Fruit fly (Drosophila melanogaster) whole organism, embryonic: ENCODE data around the gene Or22b.

Experiments
- Aef1 ChIP-seq: fragments of 200-800 bp; sonication (Bioruptor generic); IDR thresholded peaks from 3 replicates; pipeline ENCODE4 v1.3.6; 2022; ENCODE audit warnings: missing biosample characterization, missing genetic modification characterization
- Asciz ChIP-seq: fragments of 200-800 bp; sonication (Bioruptor generic); optimal IDR thresholded peaks from 2 replicates; lab custom pipeline; 2017; ENCODE audit warnings: missing biosample characterization, mild to moderate bottlenecking, missing genetic modification characterization, missing genetic modification reagents
- Atf-2 ChIP-seq: fragments of 200-800 bp; sonication (Bioruptor generic); optimal IDR thresholded peaks from 2 replicates; lab custom pipeline; 2016; ENCODE audit warnings: missing biosample characterization, missing genetic modification characterization
- Blimp-1 ChIP-seq: fragments of 200-800 bp; sonication (Bioruptor generic); optimal IDR thresholded peaks from 3 replicates; lab custom pipeline; 2018; ENCODE audit warnings: missing biosample characterization, missing genetic modification characterization, mild to moderate bottlenecking, moderate library complexity, missing genetic modification reagents
- CG11398 ChIP-seq: fragments of 200-800 bp; sonication (Bioruptor generic); optimal IDR thresholded peaks from 2 replicates; lab custom pipeline; 2016; ENCODE audit warnings: missing biosample characterization, missing genetic modification characterization
- CG11696 ChIP-seq: fragments of 200-800 bp; sonication (Bioruptor generic); IDR thresholded peaks from 2 replicates; pipeline ENCODE4 v1.3.6; 2022; ENCODE audit warnings: missing biosample characterization, missing genetic modification characterization
- CG12769 ChIP-seq: fragments of 200-800 bp; sonication (Bioruptor generic); optimal IDR thresholded peaks from 2 replicates; lab custom pipeline; 2019; ENCODE audit warnings: missing biosample characterization, mild to moderate bottlenecking, missing genetic modification characterization, moderate library complexity
- CG14441 ChIP-seq: fragments of 200-800 bp; sonication (Bioruptor generic); IDR thresholded peaks from 2 replicates; pipeline ENCODE4 v1.3.6; 2022; ENCODE audit warnings: missing biosample characterization, missing genetic modification characterization
- CG14667 ChIP-seq: fragments of 200-800 bp; sonication (Bioruptor generic); IDR thresholded peaks from 2 replicates; pipeline ENCODE4 v1.3.6; 2022; ENCODE audit warnings: missing biosample characterization, missing genetic modification characterization
- CG1603 ChIP-seq: fragments of 200-800 bp; sonication (Bioruptor generic); optimal IDR thresholded peaks from 2 replicates; lab custom pipeline; 2019; ENCODE audit warnings: missing biosample characterization, mild to moderate bottlenecking, missing genetic modification characterization, moderate library complexity
- CG17359 ChIP-seq: fragments of 200-800 bp; sonication (Bioruptor generic); optimal IDR thresholded peaks from 3 replicates; lab custom pipeline; 2018; ENCODE audit warnings: missing biosample characterization, mild to moderate bottlenecking, missing genetic modification characterization, moderate library complexity
- CG17802 ChIP-seq: fragments of 200-800 bp; sonication (Bioruptor generic); optimal IDR thresholded peaks from 2 replicates; lab custom pipeline; 2018; ENCODE audit warnings: missing biosample characterization, mild to moderate bottlenecking, missing genetic modification characterization, moderate library complexity
- CG18599 ChIP-seq: fragments of 200-800 bp; sonication (Bioruptor generic); optimal IDR thresholded peaks from 3 replicates; lab custom pipeline; 2017; ENCODE audit warnings: missing biosample characterization, missing genetic modification characterization, mild to moderate bottlenecking, moderate library complexity, missing genetic modification reagents
- CG2120 ChIP-seq: fragments of 200-800 bp; sonication (Bioruptor generic); optimal IDR thresholded peaks from 3 replicates; lab custom pipeline; 2016; ENCODE audit warnings: missing biosample characterization, missing genetic modification characterization
- CG31388 ChIP-seq: fragments of 200-800 bp; sonication (Bioruptor generic); optimal IDR thresholded peaks from 2 replicates; lab custom pipeline; 2016; ENCODE audit warnings: missing biosample characterization, missing genetic modification characterization
- CG7928 ChIP-seq: fragments of 200-800 bp; sonication (Bioruptor generic); optimal IDR thresholded peaks from 2 replicates; lab custom pipeline; 2017; ENCODE audit warnings: missing biosample characterization, mild to moderate bottlenecking, missing genetic modification characterization
- CG8281 ChIP-seq: fragments of 200-800 bp; sonication (Bioruptor generic); optimal IDR thresholded peaks from 2 replicates; lab custom pipeline; 2018; ENCODE audit warnings: missing biosample characterization, mild to moderate bottlenecking, missing genetic modification characterization, moderate library complexity
- CoRest ChIP-seq: fragments of 200-800 bp; sonication (Bioruptor generic); optimal IDR thresholded peaks from 3 replicates; lab custom pipeline; 2018; ENCODE audit warnings: missing biosample characterization, mild to moderate bottlenecking, missing genetic modification characterization, moderate library complexity
- Dad ChIP-seq: fragments of 200-800 bp; sonication (Bioruptor generic); optimal IDR thresholded peaks from 3 replicates; lab custom pipeline; 2016; ENCODE audit warnings: missing biosample characterization, missing genetic modification characterization
- Drgx ChIP-seq: fragments of 200-800 bp; sonication (Bioruptor generic); IDR thresholded peaks from 2 replicates; pipeline ENCODE4 v1.3.6; 2022; ENCODE audit warnings: missing biosample characterization, missing genetic modification characterization
- ERR ChIP-seq: fragments of 200-800 bp; sonication (Bioruptor generic); optimal IDR thresholded peaks from 2 replicates; lab custom pipeline; 2016; ENCODE audit warnings: missing biosample characterization, missing genetic modification characterization
- Hsf ChIP-seq: fragments of 200-800 bp; sonication (Bioruptor generic); optimal IDR thresholded peaks from 3 replicates; lab custom pipeline; 2016; ENCODE audit warnings: missing biosample characterization, missing genetic modification characterization
- Kr ChIP-seq: fragments of 200-800 bp; sonication (Bioruptor generic); optimal IDR thresholded peaks from 2 replicates; lab custom pipeline; 2017; ENCODE audit warnings: missing biosample characterization, mild to moderate bottlenecking, missing genetic modification characterization
- NK7.1 ChIP-seq: fragments of 200-800 bp; sonication (Bioruptor generic); optimal IDR thresholded peaks from 3 replicates; lab custom pipeline; 2016; ENCODE audit warnings: missing biosample characterization, missing genetic modification characterization
- Sox102F ChIP-seq: fragments of 200-800 bp; sonication (Bioruptor generic); optimal IDR thresholded peaks from 2 replicates; lab custom pipeline; 2018; ENCODE audit warnings: missing biosample characterization, mild to moderate bottlenecking, missing genetic modification characterization, moderate library complexity
- Xbp1 ChIP-seq: fragments of 200-800 bp; sonication (Bioruptor generic); optimal IDR thresholded peaks from 3 replicates; lab custom pipeline; 2016; ENCODE audit warnings: missing biosample characterization, mild to moderate bottlenecking, missing genetic modification characterization
- ase ChIP-seq: fragments of 200-800 bp; sonication (Bioruptor generic); IDR thresholded peaks from 3 replicates; pipeline ENCODE4 v1.3.6; 2022; ENCODE audit warnings: missing biosample characterization, missing genetic modification characterization
- cg ChIP-seq: fragments of 200-800 bp; sonication (Bioruptor generic); optimal IDR thresholded peaks from 3 replicates; lab custom pipeline; 2019; ENCODE audit warnings: missing biosample characterization, mild to moderate bottlenecking, missing genetic modification characterization, moderate library complexity
- dpn ChIP-seq, 2 experiments: fragments of 200-800 bp; sonication (Bioruptor generic); optimal IDR thresholded peaks; 3 replicates each; lab custom pipeline; 2016; ENCODE audit warnings: missing biosample characterization in 2 of 2, missing genetic modification characterization in 2 of 2
- dysf ChIP-seq: fragments of 200-800 bp; sonication (Bioruptor generic); IDR thresholded peaks from 3 replicates; pipeline ENCODE4 v1.3.6; 2022; ENCODE audit warnings: missing biosample characterization, missing genetic modification characterization
- ems ChIP-seq: fragments of 200-800 bp; sonication (Bioruptor generic); optimal IDR thresholded peaks from 3 replicates; lab custom pipeline; 2016; ENCODE audit warnings: missing biosample characterization, missing genetic modification characterization
- grn ChIP-seq: fragments of 200-800 bp; sonication (Bioruptor generic); optimal IDR thresholded peaks from 3 replicates; lab custom pipeline; 2017; ENCODE audit warnings: missing biosample characterization, missing genetic modification characterization
- gsb ChIP-seq: fragments of 200-800 bp; sonication (Bioruptor generic); IDR thresholded peaks from 2 replicates; pipeline ENCODE4 v1.3.6; 2022; ENCODE audit warnings: missing biosample characterization, missing genetic modification characterization
- hkb ChIP-seq, 2 experiments: fragments of 200-800 bp in 1 of 2; fragments of >200 bp in 1 of 2; sonication (Bioruptor generic) in 1 of 2; IDR thresholded peaks in 1 of 2; optimal IDR thresholded peaks in 1 of 2; 2 replicates each; pipeline versions ENCODE4 v1.3.6 to Lab custom; 2017 to 2022; ENCODE audit warnings: missing biosample characterization in 1 of 2, missing genetic modification characterization in 1 of 2
- ind ChIP-seq: fragments of 200-800 bp; sonication (Bioruptor generic); optimal IDR thresholded peaks from 3 replicates; lab custom pipeline; 2016; ENCODE audit warnings: missing biosample characterization, missing genetic modification characterization
- maf-S ChIP-seq: fragments of 200-800 bp; sonication (Bioruptor generic); optimal IDR thresholded peaks from 2 replicates; lab custom pipeline; 2016; ENCODE audit warnings: missing biosample characterization, missing genetic modification characterization
- mirr ChIP-seq: fragments of 200-800 bp; sonication (Bioruptor generic); optimal IDR thresholded peaks from 3 replicates; lab custom pipeline; 2018; ENCODE audit warnings: missing biosample characterization, mild to moderate bottlenecking, missing genetic modification characterization
- nerfin-2 ChIP-seq: fragments of 200-800 bp; sonication (Bioruptor generic); IDR thresholded peaks from 2 replicates; pipeline ENCODE4 v1.3.6; 2022; ENCODE audit warnings: missing biosample characterization, missing genetic modification characterization; ENCODE audit not compliant: partially characterized antibody
- pan ChIP-seq, 4 experiments: fragments of >200 bp in 3 of 4; fragments of 200-800 bp in 1 of 4; sonication (Bioruptor generic) in 1 of 4; optimal IDR thresholded peaks in 3 of 4; IDR thresholded peaks in 1 of 4; 2 replicates each; pipeline versions ENCODE4 v1.3.6 to Lab custom; 2017 to 2022; ENCODE audit warnings: missing biosample characterization in 2 of 4, missing genetic modification characterization in 2 of 4, mixed read lengths in 1 of 4
- row ChIP-seq: fragments of 200-800 bp; sonication (Bioruptor generic); IDR thresholded peaks from 3 replicates; pipeline ENCODE4 v1.3.6; 2022; ENCODE audit warnings: missing biosample characterization, missing genetic modification characterization
- salm ChIP-seq: fragments of 200-800 bp; sonication (Bioruptor generic); optimal IDR thresholded peaks from 2 replicates; lab custom pipeline; 2018; ENCODE audit warnings: missing biosample characterization, mild to moderate bottlenecking, missing genetic modification characterization
- slbo ChIP-seq: fragments of 200-800 bp; sonication (Bioruptor generic); IDR thresholded peaks from 2 replicates; pipeline ENCODE4 v1.3.6; 2022; ENCODE audit warnings: missing biosample characterization, missing genetic modification characterization
- so ChIP-seq: fragments of 200-800 bp; sonication (Bioruptor generic); IDR thresholded peaks from 3 replicates; pipeline ENCODE4 v1.3.6; 2022; ENCODE audit warnings: missing biosample characterization, missing genetic modification characterization
- sqz ChIP-seq: fragments of 200-800 bp; sonication (Bioruptor generic); optimal IDR thresholded peaks from 3 replicates; lab custom pipeline; 2018; ENCODE audit warnings: missing biosample characterization, mild to moderate bottlenecking, missing genetic modification characterization
- tio ChIP-seq: fragments of 200-800 bp; sonication (Bioruptor generic); optimal IDR thresholded peaks from 2 replicates; lab custom pipeline; 2017; ENCODE audit warnings: missing biosample characterization, missing genetic modification characterization, inconsistent platforms
- unc-4 ChIP-seq: fragments of 200-800 bp; sonication (Bioruptor generic); IDR thresholded peaks from 2 replicates; pipeline ENCODE4 v1.3.6; 2022; ENCODE audit warnings: missing biosample characterization, missing genetic modification characterization; ENCODE audit not compliant: partially characterized antibody
- yki ChIP-seq: fragments of >200 bp; optimal IDR thresholded peaks from 3 replicates; lab custom pipeline; 2018

Gene Or22b

dm6 chr2L:1556697-1557564 is 34.4 kb downstream of the Or22b start (continued):
- TF ChIP-seq NK7.1 (GFP tag; lab: Kevin White, UChicago) (no peak), Dad (no peak), CG17802 (tag; lab: Kevin White, UChicago) (no peak), Atf-2 (no peak), CG7928 (GFP tag; lab: Kevin White, UChicago) (no peak), CG18599 (GFP tag; lab: Kevin White, UChicago) (peak; percentile 31), nerfin-2 (GFP tag; lab: Robert Waterston, UW) (no peak), dpn (GFP tag; optimal IDR thresholded peaks at IDR 0.05; lab: Kevin White, UChicago) (no peak), row (GFP tag; lab: Robert Waterston, UW) (peak; percentile 71), unc-4 (no peak), yki (lab: Kevin White, UChicago) (no peak), sqz (GFP tag; lab: Kevin White, UChicago) (peak; percentile 51), salm (tag; lab: Kevin White, UChicago) (no peak), Blimp-1 (GFP tag; lab: Kevin White, UChicago) (peak; percentile 2), CG11696 (no peak), CG8281 (tag; lab: Kevin White, UChicago) (peak; percentile 99), CG14667 (no peak)

- peak; percentile 20; the same call in 1 of the 2 replicates for TF ChIP-seq CG14441 (GFP tag; lab: Robert Waterston, UW)
- TF ChIP-seq dysf, result 0 out of 3 replicates have a peak, but pooled peaks have one; percentile 6
- no peak for TF ChIP-seq CG17359 (tag; lab: Kevin White, UChicago)
- TF ChIP-seq Kr (GFP tag; lab: Kevin White, UChicago), result no peak
- TF ChIP-seq tio (GFP tag; lab: Kevin White, UChicago), result peak; percentile 28
- no peak for TF ChIP-seq Atf-2
- no peak for TF ChIP-seq CoRest (tag; lab: Kevin White, UChicago)
- no peak for TF ChIP-seq ems (GFP tag; lab: Kevin White, UChicago)
- no peak for TF ChIP-seq ERR
- TF ChIP-seq Xbp1 (GFP tag; lab: Kevin White, UChicago), result peak; percentile 2
- TF ChIP-seq maf-S (GFP tag; lab: Kevin White, UChicago), result no peak
- TF ChIP-seq CG11398 (GFP tag; lab: Kevin White, UChicago), result no peak
- peak; percentile 4 for TF ChIP-seq ind (GFP tag; lab: Kevin White, UChicago)
- peak; percentile 26; the same call in 1 of the 2 replicates for TF ChIP-seq Drgx (GFP tag; lab: Robert Waterston, UW)
- no peak for TF ChIP-seq CG12769 (tag; lab: Kevin White, UChicago)
- TF ChIP-seq Aef1 (GFP tag; lab: Robert Waterston, UW), result no peak
- TF ChIP-seq hkb (optimal IDR thresholded peaks at IDR 0.05; lab: Kevin White, UChicago), result no peak
- no peak for TF ChIP-seq hkb (GFP tag; IDR thresholded peaks at IDR 0.05; lab: Robert Waterston, UW)
- TF ChIP-seq Asciz, result no peak
- peak; percentile 13 for TF ChIP-seq CG1603 (tag; lab: Kevin White, UChicago)
- TF ChIP-seq pan (optimal IDR thresholded peaks at IDR 0.05; lab: Kevin White, UChicago), result no peak
- peak in 1 of 2 experiments; percentile 34 for TF ChIP-seq pan (GFP tag; optimal IDR thresholded peaks at IDR 0.05 in 1 of 2, IDR thresholded peaks at IDR 0.05 in 1 of 2)
- TF ChIP-seq ase (GFP tag; lab: Robert Waterston, UW), result no peak
- no peak for TF ChIP-seq grn (GFP tag; lab: Kevin White, UChicago)
- TF ChIP-seq gsb (GFP tag; lab: Robert Waterston, UW), result no peak
- TF ChIP-seq Sox102F, result peak; percentile 9
- TF ChIP-seq Hsf (GFP tag; lab: Kevin White, UChicago), result no peak
- no peak for TF ChIP-seq CG31388 (GFP tag; lab: Kevin White, UChicago)
- TF ChIP-seq slbo, result peak; percentile 48
- no peak for TF ChIP-seq mirr (GFP tag; lab: Kevin White, UChicago)
- TF ChIP-seq CG2120 (GFP tag; lab: Kevin White, UChicago), result peak; percentile 2
- TF ChIP-seq so (GFP tag; lab: Robert Waterston, UW), result no peak
- TF ChIP-seq cg (GFP tag; lab: Kevin White, UChicago), result no peak
These were observed 35.4 kb downstream of the Or22b start for dm6 chr2L:1557927-1558326.
